Worm (Caenorhabditis elegans): ENCODE data around the gene C42C1.9.

DNA sequence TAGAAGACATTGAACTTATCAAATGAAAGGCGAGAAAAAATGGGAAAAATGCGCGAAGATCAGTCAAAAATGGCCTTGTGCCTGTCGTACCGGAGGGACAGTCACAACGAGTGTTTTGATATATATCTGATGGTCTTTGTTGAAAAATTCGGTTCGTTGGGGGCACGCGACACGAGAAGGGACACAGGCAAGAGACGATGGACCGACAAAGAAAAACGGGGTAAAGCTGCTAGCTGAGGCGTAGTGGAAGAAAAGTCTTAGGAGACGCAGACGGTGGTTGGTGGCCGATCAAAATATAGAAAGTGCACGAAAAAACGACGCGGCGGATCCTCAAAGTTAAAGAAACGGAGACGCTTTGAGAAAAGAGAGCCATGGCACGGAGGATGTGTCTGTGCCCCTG is 46.0 kb downstream of the C42C1.9 start:
- no peak for TF ChIP-seq elt-3 (tag; optimal IDR thresholded peaks at IDR 0.05)
- no peak for TF ChIP-seq snpc-4 (tag; optimal IDR thresholded peaks at IDR 0.05)
- TF ChIP-seq blmp-1 (tag; optimal IDR thresholded peaks at IDR 0.05): no peak
- TF ChIP-seq nhr-2 (tag; optimal IDR thresholded peaks at IDR 0.05): no peak
- no peak for TF ChIP-seq nhr-237 (tag; optimal IDR thresholded peaks at IDR 0.05)
- TF ChIP-seq lsy-2 (tag; optimal IDR thresholded peaks at IDR 0.05): no peak
- TF ChIP-seq ceh-43 (GFP tag; optimal IDR thresholded peaks at IDR 0.05): no peak
- TF ChIP-seq bed-3 (GFP tag; optimal IDR thresholded peaks at IDR 0.05): no peak
- no peak for TF ChIP-seq flh-1 (GFP tag; optimal IDR thresholded peaks at IDR 0.05)
- TF ChIP-seq mls-2 (tag; optimal IDR thresholded peaks at IDR 0.05): no peak
- TF ChIP-seq elt-1 (tag; optimal IDR thresholded peaks at IDR 0.05; ENCODE audit: borderline replicate concordance, insufficient read depth): no peak
- no peak for TF ChIP-seq nhr-76 (tag; optimal IDR thresholded peaks at IDR 0.05)
